Worm (Caenorhabditis elegans) whole organism, early embryonic: Measurements from ENCODE around the gene srw-22.
"Not testable (repeated sequence)": the region's sequence is repeated elsewhere in the genome, so short reads cannot be mapped to it uniquely, and the experiment has no call there.

Experiments used
- B0310.2 ChIP-seq: sonication (generic microtip); optimal IDR thresholded peaks from 2 replicates; lab custom pipeline; 2016; ENCODE audit warnings: mild to moderate bottlenecking, missing genetic modification characterization, missing compliant biosample characterization
- F13C5.2 ChIP-seq: sonication (generic microtip); optimal IDR thresholded peaks from 2 replicates; lab custom pipeline; 2017; ENCODE audit warnings: mild to moderate bottlenecking, missing genetic modification characterization, inconsistent platforms, missing compliant biosample characterization
- aly-1 ChIP-seq: sonication (generic microtip); optimal IDR thresholded peaks from 2 replicates; lab custom pipeline; 2016; ENCODE audit warnings: missing genetic modification characterization, missing compliant biosample characterization
- ama-1 ChIP-seq: fragments of 150-350 bp; optimal IDR thresholded peaks from 2 replicates; lab custom pipeline; 2014
- ceh-13 ChIP-seq: fragments of 200-800 bp; sonication (Bioruptor generic); optimal IDR thresholded peaks from 2 replicates; lab custom pipeline; 2018; ENCODE audit warnings: mild to moderate bottlenecking, missing genetic modification characterization, missing compliant biosample characterization
- ceh-36 ChIP-seq: sonication (generic microtip); optimal IDR thresholded peaks from 2 replicates; lab custom pipeline; 2016; ENCODE audit warnings: missing genetic modification characterization, inconsistent platforms, missing compliant biosample characterization
- ets-7 ChIP-seq: sonication (generic microtip); optimal IDR thresholded peaks from 2 replicates; lab custom pipeline; 2016; ENCODE audit warnings: missing genotype, missing genetic modification characterization, missing compliant biosample characterization
- flt-1 ChIP-seq: fragments of 200-800 bp; sonication (Bioruptor generic); IDR thresholded peaks from 2 replicates; pipeline ENCODE4 v1.3.6; 2022; ENCODE audit warnings: missing genetic modification characterization, missing compliant biosample characterization
- hmbx-1 ChIP-seq: sonication (generic microtip); optimal IDR thresholded peaks from 2 replicates; lab custom pipeline; 2016; ENCODE audit warnings: mild to moderate bottlenecking, missing genetic modification characterization, missing compliant biosample characterization
- hmg-4 ChIP-seq: fragments of 200-800 bp; sonication (Bioruptor generic); optimal IDR thresholded peaks from 2 replicates; lab custom pipeline; 2018; ENCODE audit warnings: mild to moderate bottlenecking, missing genetic modification characterization, missing compliant biosample characterization
- hnd-1 ChIP-seq: sonication (generic microtip); optimal IDR thresholded peaks from 2 replicates; lab custom pipeline; 2016; ENCODE audit warnings: missing genetic modification characterization, missing compliant biosample characterization
- pes-1 ChIP-seq: fragments of 200-800 bp; sonication (Bioruptor generic); IDR thresholded peaks from 2 replicates; pipeline ENCODE4 v1.3.6; 2022; ENCODE audit warnings: missing genetic modification reagents, missing genetic modification characterization, missing compliant biosample characterization
- scrt-1 ChIP-seq: fragments of 200-800 bp; sonication (Bioruptor generic); IDR thresholded peaks from 2 replicates; pipeline ENCODE4 v1.3.6; 2022; ENCODE audit warnings: missing genetic modification characterization, missing compliant biosample characterization
- sea-1 ChIP-seq: fragments of 200-800 bp; sonication (Bioruptor generic); conservative IDR thresholded peaks from 2 replicates; pipeline ENCODE4 v1.3.6; 2022; ENCODE audit warnings: missing genetic modification characterization, missing compliant biosample characterization
- tbx-11 ChIP-seq: fragments of 200-800 bp; sonication (Bioruptor generic); IDR thresholded peaks from 2 replicates; pipeline ENCODE4 v1.3.6; 2022; ENCODE audit warnings: missing genetic modification characterization, missing compliant biosample characterization
- tbx-37 ChIP-seq: fragments of 200-800 bp; sonication (Bioruptor generic); conservative IDR thresholded peaks from 2 replicates; pipeline ENCODE4 v1.3.6; 2022; ENCODE audit warnings: missing genetic modification reagents, missing genetic modification characterization, missing compliant biosample characterization
- tra-4 ChIP-seq: sonication (generic microtip); optimal IDR thresholded peaks from 2 replicates; lab custom pipeline; 2017; ENCODE audit warnings: missing genetic modification characterization, missing compliant biosample characterization

srw-22 gene

DNA sequence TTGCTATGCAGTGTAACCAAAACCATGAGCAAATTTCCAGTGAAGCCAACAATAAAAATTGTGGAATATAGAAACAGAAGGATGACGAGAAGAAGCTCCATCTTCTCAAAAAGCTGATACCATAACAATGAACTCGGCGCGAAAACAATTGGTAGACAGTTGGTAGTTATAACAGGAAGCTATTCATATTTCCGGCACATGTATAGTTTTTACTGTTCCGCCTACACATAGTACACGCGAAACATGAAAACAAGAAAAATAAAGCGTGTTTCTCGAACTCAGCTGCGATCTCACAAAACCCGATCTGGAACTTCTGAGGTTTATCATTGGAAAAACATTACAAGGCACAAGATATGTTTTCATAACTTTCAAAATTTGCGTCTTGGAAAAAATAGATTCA lies 9.4 kb upstream of the srw-22 start, which contains the start of gene srsx-37:
TSS of gene srsx-37 (minus strand) at position 101 of the 400 bp plus-strand sequence.
- TF ChIP-seq flt-1 (GFP tag; lab: Robert Waterston, UW): no peak
- TF ChIP-seq aly-1 (tag; lab: Kevin White, UChicago): no peak
- TF ChIP-seq ceh-13 (GFP tag; lab: Kevin White, UChicago): no peak
- no peak for TF ChIP-seq B0310.2 (tag; lab: Kevin White, UChicago)
- no peak for TF ChIP-seq tbx-37 (GFP tag; lab: Robert Waterston, UW)
- TF ChIP-seq ceh-36: no peak
- no peak for TF ChIP-seq sea-1 (GFP tag; lab: Robert Waterston, UW)
- TF ChIP-seq hmg-4 (GFP tag; lab: Kevin White, UChicago): no peak
- TF ChIP-seq ama-1 (lab: Kevin White, UChicago): no peak
- TF ChIP-seq F13C5.2: no peak
- TF ChIP-seq ets-7: no peak
- TF ChIP-seq pes-1 (GFP tag; lab: Robert Waterston, UW): no peak
- no peak for TF ChIP-seq scrt-1 (GFP tag; lab: Robert Waterston, UW)
- no peak for TF ChIP-seq hnd-1 (tag; lab: Kevin White, UChicago)
- TF ChIP-seq hmbx-1: no peak
- TF ChIP-seq tra-4 (tag; lab: Kevin White, UChicago): no peak
- no peak for TF ChIP-seq tbx-11 (GFP tag; lab: Robert Waterston, UW)

DNA sequence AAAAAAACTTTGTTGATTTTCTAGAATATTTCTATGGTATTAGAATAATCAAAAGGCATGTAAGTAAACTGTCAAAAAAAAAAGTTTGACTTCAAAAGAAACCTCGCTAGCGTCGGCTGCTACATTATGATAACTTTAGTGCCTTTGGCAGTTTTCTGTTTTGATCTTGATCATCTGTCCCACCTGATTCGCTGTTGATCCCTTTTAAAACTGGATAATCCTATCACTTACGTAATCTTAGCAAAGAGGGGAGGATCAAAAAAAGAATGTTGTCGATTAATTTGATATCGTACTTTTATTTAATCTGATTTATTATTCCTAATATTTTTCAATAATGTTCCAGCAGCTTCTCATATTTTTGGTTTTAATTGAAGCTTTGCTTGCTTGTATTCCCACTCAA lies 8.5 kb upstream of the srw-22 start, which contains the start of gene M01B2.8:
TSS of gene M01B2.8 (plus strand) at position 301 of the 400 bp plus-strand sequence.
- TF ChIP-seq tra-4 (tag; lab: Kevin White, UChicago): no peak
- no peak for TF ChIP-seq B0310.2 (tag; lab: Kevin White, UChicago)
- no peak for TF ChIP-seq F13C5.2
- no peak for TF ChIP-seq ama-1 (lab: Kevin White, UChicago)
- no peak for TF ChIP-seq aly-1 (tag; lab: Kevin White, UChicago)
- TF ChIP-seq ceh-36: no peak
- TF ChIP-seq tbx-37 (GFP tag; lab: Robert Waterston, UW): no peak

DNA sequence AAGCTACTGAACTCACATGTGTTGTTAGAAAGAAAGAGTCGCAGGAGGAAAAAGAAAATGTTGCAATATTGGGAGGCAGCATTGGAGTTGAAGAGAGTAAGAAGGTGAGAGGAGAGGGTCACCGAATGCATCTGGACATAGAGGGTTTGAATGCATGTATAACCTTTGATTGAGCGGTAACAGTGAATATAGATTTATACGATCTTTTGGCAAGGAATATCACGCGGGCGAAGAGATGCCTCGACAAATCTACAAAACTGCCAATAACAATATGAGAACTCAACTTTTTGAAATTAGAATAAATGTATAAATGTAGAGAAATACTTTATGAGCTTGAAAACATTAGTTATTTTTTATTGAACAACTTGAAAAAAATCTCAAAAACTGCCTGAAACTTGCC lies 6.1 kb upstream of the srw-22 start, which contains the start of gene M01B2.10:
TSS of gene M01B2.10 (minus strand) at position 101 of the 400 bp plus-strand sequence.
- TF ChIP-seq hnd-1 (tag; lab: Kevin White, UChicago); ets-7; F13C5.2: not testable (repeated sequence)

DNA sequence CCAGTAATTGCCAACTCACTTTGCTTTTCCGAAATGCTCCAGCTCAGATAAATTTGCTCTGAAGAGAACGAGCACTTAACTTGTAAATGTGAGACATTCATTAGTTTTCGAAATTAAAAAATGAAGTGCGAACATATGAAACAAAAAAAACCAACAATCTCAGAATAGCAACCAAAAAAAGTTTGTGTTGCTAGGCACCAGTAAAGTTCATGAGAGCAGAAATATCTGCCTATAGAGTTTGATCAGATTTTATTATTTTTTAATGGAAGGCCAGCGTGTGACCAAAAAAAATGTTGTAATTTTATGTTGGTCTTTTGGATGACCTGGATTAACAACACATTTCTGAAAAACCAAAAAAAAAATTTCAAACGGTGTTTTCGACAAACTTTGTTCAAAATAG lies 4.3 kb upstream of the srw-22 start, which contains the start of gene M01B2.12:
TSS of gene M01B2.12 (minus strand) at position 101 of the 400 bp plus-strand sequence.
- no peak for TF ChIP-seq ceh-13 (GFP tag; lab: Kevin White, UChicago)
- TF ChIP-seq pes-1 (GFP tag; lab: Robert Waterston, UW): no peak
- no peak for TF ChIP-seq tbx-37 (GFP tag; lab: Robert Waterston, UW)
- TF ChIP-seq hnd-1 (tag; lab: Kevin White, UChicago): no peak
- TF ChIP-seq hmbx-1: no peak
- no peak for TF ChIP-seq ceh-36
- no peak for TF ChIP-seq scrt-1 (GFP tag; lab: Robert Waterston, UW)
- no peak for TF ChIP-seq tra-4 (tag; lab: Kevin White, UChicago)
- TF ChIP-seq hmg-4 (GFP tag; lab: Kevin White, UChicago): no peak
- TF ChIP-seq flt-1 (GFP tag; lab: Robert Waterston, UW): no peak
- no peak for TF ChIP-seq tbx-11 (GFP tag; lab: Robert Waterston, UW)
- no peak for TF ChIP-seq aly-1 (tag; lab: Kevin White, UChicago)
- no peak for TF ChIP-seq ets-7
- no peak for TF ChIP-seq ama-1 (lab: Kevin White, UChicago)
- no peak for TF ChIP-seq F13C5.2
- TF ChIP-seq sea-1 (GFP tag; lab: Robert Waterston, UW): no peak
- no peak for TF ChIP-seq B0310.2 (tag; lab: Kevin White, UChicago)

DNA sequence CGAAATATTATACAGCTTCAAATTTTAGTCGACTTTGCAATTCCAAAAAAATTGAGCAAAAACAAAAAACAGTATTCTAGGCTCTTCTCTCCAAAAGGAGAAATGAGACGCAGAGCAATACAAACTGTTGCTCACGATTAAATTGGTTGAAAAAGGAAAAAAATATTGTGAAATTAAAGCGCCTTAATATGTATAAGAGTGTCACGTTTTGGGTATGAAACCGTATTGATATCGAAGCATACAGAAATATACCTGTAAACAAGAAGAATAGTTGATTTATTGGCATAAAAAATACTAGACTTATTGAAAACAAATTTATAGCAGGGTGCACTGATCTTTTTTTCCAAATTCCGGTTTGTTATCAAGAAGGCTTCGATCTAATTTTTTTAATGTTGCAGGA lies 2.6 kb upstream of the srw-22 start, which contains the start of gene M01B2.13:
TSS of gene M01B2.13 (minus strand) at position 101 of the 400 bp plus-strand sequence.
- TF ChIP-seq flt-1 (GFP tag; lab: Robert Waterston, UW): no peak
- TF ChIP-seq sea-1 (GFP tag; lab: Robert Waterston, UW): no peak
- TF ChIP-seq scrt-1 (GFP tag; lab: Robert Waterston, UW): no peak
- no peak for TF ChIP-seq tbx-11 (GFP tag; lab: Robert Waterston, UW)
- no peak for TF ChIP-seq tbx-37 (GFP tag; lab: Robert Waterston, UW)
- TF ChIP-seq pes-1 (GFP tag; lab: Robert Waterston, UW): no peak
- TF ChIP-seq F13C5.2: no peak

DNA sequence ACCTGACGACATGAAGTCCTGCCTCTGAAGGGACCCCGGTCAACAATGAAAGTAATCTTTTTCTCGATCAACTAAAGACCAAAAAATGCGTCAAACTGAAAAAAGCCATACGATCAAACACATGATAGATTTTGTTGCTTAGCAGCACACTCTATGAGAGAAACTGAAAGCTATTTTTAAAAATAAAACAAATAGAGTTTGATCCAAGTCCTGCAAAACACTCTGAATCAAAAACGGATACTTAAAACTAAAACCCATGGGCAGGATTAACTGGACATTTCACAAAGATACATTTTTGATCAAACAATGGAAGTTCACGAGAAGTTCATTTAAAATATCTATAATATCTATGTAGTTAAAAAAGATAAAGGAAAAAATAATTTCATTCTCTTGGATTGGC lies 997 bp upstream of the srw-22 start, which contains the start of gene T10H4.13:
TSS of gene T10H4.13 (minus strand) at position 101 of the 400 bp plus-strand sequence.
- no peak for TF ChIP-seq aly-1 (tag; lab: Kevin White, UChicago)
- TF ChIP-seq sea-1 (GFP tag; lab: Robert Waterston, UW): no peak
- TF ChIP-seq scrt-1 (GFP tag; lab: Robert Waterston, UW): no peak
- TF ChIP-seq ama-1 (lab: Kevin White, UChicago): no peak
- no peak for TF ChIP-seq tbx-11 (GFP tag; lab: Robert Waterston, UW)
- no peak for TF ChIP-seq tra-4 (tag; lab: Kevin White, UChicago)
- no peak for TF ChIP-seq ceh-13 (GFP tag; lab: Kevin White, UChicago)
- TF ChIP-seq hmg-4 (GFP tag; lab: Kevin White, UChicago): no peak
- TF ChIP-seq pes-1 (GFP tag; lab: Robert Waterston, UW): no peak

DNA sequence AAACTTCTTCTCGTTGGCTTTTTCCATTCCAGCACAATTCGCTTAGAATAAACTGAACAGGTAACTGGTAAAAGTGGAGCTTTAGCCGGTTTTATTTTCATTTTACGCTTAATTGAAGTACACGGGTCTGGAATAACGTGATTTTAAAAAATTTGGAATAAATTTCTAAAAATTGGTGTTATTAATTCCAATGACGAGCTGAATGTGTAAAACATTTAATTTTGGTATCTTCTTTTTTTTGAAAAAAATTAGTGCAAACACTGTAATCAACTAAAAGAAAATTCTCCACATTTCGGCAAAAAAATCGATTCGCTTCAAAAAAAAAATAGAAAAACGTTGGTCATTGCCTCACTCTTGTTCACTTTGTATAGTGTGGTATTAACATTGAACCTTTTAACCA lies 3.9 kb downstream of the srw-22 start, which contains the start of gene T10H4.4:
TSS of gene T10H4.4 (minus strand) at position 101 of the 400 bp plus-strand sequence.
- TF ChIP-seq flt-1 (GFP tag; lab: Robert Waterston, UW): no peak

DNA sequence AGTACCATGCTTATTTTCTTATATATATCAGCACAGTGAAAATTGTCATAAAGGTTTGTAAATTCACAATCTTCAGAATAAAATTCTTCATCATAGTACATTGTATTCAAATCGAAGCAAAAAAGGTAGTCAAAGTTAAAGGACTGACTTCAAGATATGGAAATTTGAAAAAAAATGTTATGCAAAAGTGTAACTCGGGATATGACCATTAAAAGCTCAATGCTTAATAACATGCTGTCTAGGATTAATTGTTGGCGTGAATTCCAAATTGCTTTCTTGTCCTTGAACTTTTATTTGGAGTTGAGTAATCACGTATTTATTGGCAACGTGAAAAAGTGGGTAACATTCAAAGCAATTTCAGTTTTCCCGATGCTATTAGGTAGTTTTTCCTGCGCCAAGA lies 6.4 kb downstream of the srw-22 start, which contains the start of gene srw-16:
TSS of gene srw-16 (minus strand) at position 101 of the 400 bp plus-strand sequence.
- no peak for TF ChIP-seq sea-1 (GFP tag; lab: Robert Waterston, UW)
- TF ChIP-seq hnd-1 (tag; lab: Kevin White, UChicago): no peak
- TF ChIP-seq aly-1 (tag; lab: Kevin White, UChicago): no peak
- TF ChIP-seq ceh-36: no peak
- TF ChIP-seq F13C5.2: no peak
- no peak for TF ChIP-seq pes-1 (GFP tag; lab: Robert Waterston, UW)
- TF ChIP-seq tbx-37 (GFP tag; lab: Robert Waterston, UW): no peak
- no peak for TF ChIP-seq ets-7
- no peak for TF ChIP-seq scrt-1 (GFP tag; lab: Robert Waterston, UW)
- TF ChIP-seq ceh-13 (GFP tag; lab: Kevin White, UChicago): no peak
- no peak for TF ChIP-seq tbx-11 (GFP tag; lab: Robert Waterston, UW)
- TF ChIP-seq ama-1 (lab: Kevin White, UChicago): no peak
- no peak for TF ChIP-seq B0310.2 (tag; lab: Kevin White, UChicago)
- no peak for TF ChIP-seq flt-1 (GFP tag; lab: Robert Waterston, UW)
